Fruit fly (Drosophila melanogaster) Kc167 (cell line): ENCODE measurements around the gene CG6996.

Experiments used
- Myc ChIP-seq: fragments of >200 bp; optimal IDR thresholded peaks from 2 replicates; lab custom pipeline; 2017; ENCODE audit warnings: missing external identifiers
- Sin3A ChIP-seq: fragments of >200 bp; optimal IDR thresholded peaks from 2 replicates; lab custom pipeline; 2018; ENCODE audit warnings: missing external identifiers
- h ChIP-seq: fragments of >200 bp; optimal IDR thresholded peaks from 3 replicates; lab custom pipeline; 2018; ENCODE audit warnings: missing external identifiers
- insv ChIP-seq: fragments of >200 bp; optimal IDR thresholded peaks from 3 replicates; lab custom pipeline; 2018; ENCODE audit warnings: missing external identifiers
- psq ChIP-seq: fragments of >200 bp; optimal IDR thresholded peaks from 2 replicates; lab custom pipeline; 2017; ENCODE audit warnings: missing external identifiers
- ttk ChIP-seq: sonication (Bioruptor generic); optimal IDR thresholded peaks from 2 replicates; lab custom pipeline; 2017; ENCODE audit warnings: missing external identifiers

The CG6996 gene

DNA sequence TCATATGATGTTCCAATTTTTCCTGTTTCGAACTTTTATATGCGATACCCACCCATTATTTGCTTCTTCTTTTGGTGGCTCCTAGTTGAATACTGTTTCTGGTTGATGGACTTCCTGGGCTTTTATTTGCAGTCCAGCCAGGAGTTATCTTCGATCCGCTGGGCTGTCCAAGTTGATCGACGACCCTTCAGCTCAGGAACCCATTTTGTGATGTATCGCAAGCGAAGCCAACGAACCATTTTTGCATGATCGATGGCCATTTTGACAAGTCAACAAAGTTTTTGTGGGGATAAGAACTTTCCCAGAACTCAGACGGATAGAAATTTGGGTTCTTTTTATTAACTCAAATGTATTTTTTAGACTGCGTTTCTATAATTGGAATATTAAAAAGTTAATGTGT is 1.4 kb upstream of the CG6996 start, which contains the start of gene CG7290:
Gene CG7290 (minus strand): TSS at position 101 of the 400 bp plus-strand sequence.
- no peak for TF ChIP-seq Myc
- no peak for TF ChIP-seq ttk (lab: Kevin White, UChicago)
- TF ChIP-seq h (lab: Kevin White, UChicago): no peak
- no peak for TF ChIP-seq Sin3A
- no peak for TF ChIP-seq psq (lab: Kevin White, UChicago)
- TF ChIP-seq insv (lab: Kevin White, UChicago): no peak

DNA sequence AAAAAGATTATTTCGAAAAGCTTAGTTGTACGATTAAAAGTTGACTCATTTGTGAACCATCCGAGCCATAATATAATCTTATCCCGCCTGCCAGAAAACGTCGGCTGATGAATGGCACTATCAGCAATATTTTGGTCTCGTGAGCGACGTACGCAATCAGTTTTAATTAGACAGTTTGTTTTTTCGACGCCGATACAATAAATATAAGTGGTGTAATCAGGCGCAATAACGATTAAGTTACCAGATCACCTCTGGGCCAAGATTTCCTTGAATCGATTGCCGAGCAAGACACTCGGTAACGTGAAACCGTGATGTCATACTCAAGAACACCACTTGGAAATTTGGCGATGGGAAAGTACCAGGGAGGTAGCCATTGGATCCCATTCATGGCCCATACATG is 1.8 kb downstream of the CG6996 start:
- no peak for TF ChIP-seq h (lab: Kevin White, UChicago)
- TF ChIP-seq Myc: no peak
- no peak for TF ChIP-seq insv (lab: Kevin White, UChicago)
- TF ChIP-seq psq (lab: Kevin White, UChicago): no peak
- no peak for TF ChIP-seq ttk (lab: Kevin White, UChicago)
- no peak for TF ChIP-seq Sin3A

DNA sequence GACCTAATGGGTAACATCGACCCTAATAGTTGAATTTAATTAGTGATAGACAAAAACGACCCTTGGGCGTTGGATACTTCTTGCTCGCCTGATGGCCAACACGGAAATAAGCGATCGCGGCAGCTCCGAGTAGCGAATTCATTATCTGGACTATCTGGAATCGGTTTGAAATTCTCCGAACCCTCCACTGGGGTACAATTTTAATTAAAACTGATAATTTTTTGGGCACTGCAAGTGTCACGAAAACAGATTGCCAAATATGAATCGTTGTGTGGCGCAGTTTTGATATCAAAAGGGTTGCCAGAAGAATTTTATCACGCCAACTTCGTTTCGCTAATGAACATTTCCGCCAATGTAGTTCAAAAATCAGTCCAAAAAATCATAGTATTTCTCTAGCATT is 2.6 kb downstream of the CG6996 start:
- TF ChIP-seq h (lab: Kevin White, UChicago) (no peak), Myc (no peak), insv (lab: Kevin White, UChicago) (no peak), psq (lab: Kevin White, UChicago) (no peak), ttk (lab: Kevin White, UChicago) (no peak), Sin3A (no peak)

- no peak for TF ChIP-seq insv (lab: Kevin White, UChicago)
- TF ChIP-seq ttk (lab: Kevin White, UChicago): no peak
- no peak for TF ChIP-seq psq (lab: Kevin White, UChicago)
- no peak for TF ChIP-seq Sin3A
- TF ChIP-seq Myc: no peak
These were observed 4.7 kb downstream of the CG6996 start, which contains the start of gene CG7017 for dm6 chr3L:20212022-20212421. Gene CG7017, minus strand, starts transcription at chr3L:20212122.

- TF ChIP-seq insv (lab: Kevin White, UChicago) (no peak), Myc (no peak), Sin3A (no peak), psq (lab: Kevin White, UChicago) (no peak), h (lab: Kevin White, UChicago) (no peak), ttk (lab: Kevin White, UChicago) (no peak)
These were observed 13.0 kb downstream of the CG6996 start, which contains the start of gene CG6933 for dm6 chr3L:20220374-20220773. Gene CG6933, minus strand, starts transcription at chr3L:20220420.

dm6 chr3L:20220918-20221317 is 13.6 kb downstream of the CG6996 start:
- no peak for TF ChIP-seq h (lab: Kevin White, UChicago)
- no peak for TF ChIP-seq psq (lab: Kevin White, UChicago)
- no peak for TF ChIP-seq Sin3A
- no peak for TF ChIP-seq Myc
- TF ChIP-seq ttk (lab: Kevin White, UChicago): no peak
- no peak for TF ChIP-seq insv (lab: Kevin White, UChicago)

dm6 chr3L:20221412-20221864 is 14.1 kb downstream of the CG6996 start, which contains the start of gene CG17145:
Gene CG17145, plus strand, starts transcription at chr3L:20221814.
- TF ChIP-seq Myc (no peak), h (lab: Kevin White, UChicago) (no peak), insv (lab: Kevin White, UChicago) (no peak), ttk (lab: Kevin White, UChicago) (no peak), Sin3A (no peak), psq (lab: Kevin White, UChicago) (no peak)

DNA sequence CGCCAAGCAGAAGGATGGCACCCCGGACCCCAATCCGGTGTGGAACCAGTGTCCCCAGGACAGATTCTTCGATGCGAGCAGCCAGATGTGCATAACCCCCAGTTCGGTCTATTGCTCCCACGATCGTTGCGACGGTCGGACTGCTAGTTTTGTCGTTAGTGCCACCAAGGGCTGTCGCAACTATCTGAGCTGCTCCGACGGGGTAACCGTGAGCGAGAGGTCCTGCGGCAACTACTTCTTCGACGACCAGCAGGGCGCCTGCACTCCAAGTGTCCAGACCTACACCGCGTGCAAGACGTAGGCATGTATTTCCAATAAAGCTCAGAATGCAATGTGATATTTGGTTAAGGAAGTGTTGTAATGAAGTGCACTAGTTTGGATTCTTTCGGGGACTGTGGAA is 15.3 kb downstream of the CG6996 start:
- TF ChIP-seq ttk (lab: Kevin White, UChicago) (no peak), Myc (no peak), insv (lab: Kevin White, UChicago) (no peak), psq (lab: Kevin White, UChicago) (no peak), Sin3A (no peak), h (lab: Kevin White, UChicago) (no peak)

dm6 chr3L:20223398-20223951 is 16.1 kb downstream of the CG6996 start, which contains the start of gene CG17147:
Gene CG17147, plus strand, starts transcription at chr3L:20223932.
- no peak for TF ChIP-seq Sin3A
- TF ChIP-seq h (lab: Kevin White, UChicago): no peak
- no peak for TF ChIP-seq ttk (lab: Kevin White, UChicago)
- TF ChIP-seq insv (lab: Kevin White, UChicago): no peak
- TF ChIP-seq Myc: no peak
- no peak for TF ChIP-seq psq (lab: Kevin White, UChicago)

dm6 chr3L:20226153-20226552 is 18.8 kb downstream of the CG6996 start:
- TF ChIP-seq ttk (lab: Kevin White, UChicago): no peak
- TF ChIP-seq psq (lab: Kevin White, UChicago): no peak
- no peak for TF ChIP-seq Sin3A
- no peak for TF ChIP-seq h (lab: Kevin White, UChicago)
- no peak for TF ChIP-seq insv (lab: Kevin White, UChicago)
- TF ChIP-seq Myc: no peak

DNA sequence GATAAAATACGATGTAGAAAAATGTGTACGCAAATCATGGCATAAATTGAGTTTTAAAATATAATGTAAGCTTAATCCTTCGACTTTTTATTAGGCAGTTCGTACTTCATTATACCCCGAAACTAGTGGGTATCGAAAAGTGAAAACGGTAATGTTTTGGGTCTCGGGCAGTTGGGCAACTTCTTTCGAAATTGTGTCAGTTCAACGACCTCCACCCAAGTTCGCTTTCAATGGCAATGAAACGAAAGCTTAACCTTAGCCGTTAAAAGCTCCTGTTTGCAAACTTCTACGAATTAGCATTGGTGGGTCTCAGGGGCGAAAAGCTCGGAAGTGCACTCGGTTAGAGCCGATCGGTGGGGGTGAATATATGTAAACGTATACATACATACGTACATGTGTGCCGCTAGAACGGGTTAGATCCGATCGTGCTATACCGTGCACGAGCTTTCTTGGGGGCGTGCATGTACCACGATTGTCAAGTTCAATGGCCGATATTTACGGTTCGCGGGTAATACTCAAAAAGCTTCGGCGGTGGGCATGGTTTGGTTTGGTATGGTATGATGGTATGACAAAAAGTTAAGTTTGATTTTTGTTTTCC is 22.9 kb downstream of the CG6996 start:
- no peak for TF ChIP-seq h (lab: Kevin White, UChicago)
- no peak for TF ChIP-seq insv (lab: Kevin White, UChicago)
- TF ChIP-seq Myc: no peak
- TF ChIP-seq Sin3A: no peak
- TF ChIP-seq ttk (lab: Kevin White, UChicago): no peak
- no peak for TF ChIP-seq psq (lab: Kevin White, UChicago)

DNA sequence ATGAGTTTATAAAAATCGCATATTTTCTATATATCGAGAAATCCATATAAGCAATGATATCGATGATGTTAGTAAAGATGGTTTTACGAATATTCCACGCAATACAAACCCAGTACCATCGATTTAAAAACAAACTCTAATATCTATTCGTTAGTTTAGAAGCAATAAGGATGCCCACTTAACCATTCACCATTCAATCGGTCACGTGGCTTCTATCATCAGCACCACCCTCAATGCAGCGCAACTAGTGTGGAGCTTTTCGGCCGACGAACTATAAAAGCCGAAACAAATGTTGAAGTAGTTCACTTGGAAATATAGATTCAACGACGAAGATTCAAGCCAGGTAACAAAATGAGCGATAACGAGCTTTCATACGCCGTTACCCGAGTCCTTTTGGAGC is 24.0 kb downstream of the CG6996 start, which contains the start of gene CG13813:
Gene CG13813 (plus strand): TSS at position 301 of the 400 bp plus-strand sequence.
- no peak for TF ChIP-seq psq (lab: Kevin White, UChicago)
- TF ChIP-seq h (lab: Kevin White, UChicago): no peak
- no peak for TF ChIP-seq ttk (lab: Kevin White, UChicago)
- no peak for TF ChIP-seq insv (lab: Kevin White, UChicago)
- no peak for TF ChIP-seq Myc
- TF ChIP-seq Sin3A: no peak
